Worm (Caenorhabditis elegans) whole organism, L4 larva: ENCODE results near the gene moc-5.
A peak's percentile ranks its signal among the peaks of the same experiment; 100 is the strongest.

ENCODE experiments used
- F37D6.2 ChIP-seq: sonication (generic microtip); optimal IDR thresholded peaks from 2 replicates; lab custom pipeline; 2016; ENCODE audit warnings: mild to moderate bottlenecking, missing genetic modification characterization, missing compliant biosample characterization
- F44E2.7 ChIP-seq: fragments of 200-800 bp; sonication (Bioruptor generic); IDR thresholded peaks from 2 replicates; pipeline ENCODE4 v2.1.2; 2022; ENCODE audit warnings: missing genetic modification characterization, missing compliant biosample characterization
- F49E8.2 ChIP-seq: sonication (generic microtip); optimal IDR thresholded peaks from 2 replicates; lab custom pipeline; 2016; ENCODE audit warnings: missing compliant biosample characterization, mild to moderate bottlenecking, missing genetic modification characterization, borderline replicate concordance
- T26A8.4 ChIP-seq: fragments of 200-800 bp; sonication (Bioruptor generic); IDR thresholded peaks from 2 replicates; pipeline ENCODE4 v1.3.6; 2022; ENCODE audit warnings: missing genetic modification characterization, missing compliant biosample characterization
- Y48G9A.11 ChIP-seq: fragments of 200-800 bp; sonication (Bioruptor generic); IDR thresholded peaks from 2 replicates; pipeline ENCODE4 v1.3.6; 2022; ENCODE audit warnings: missing genetic modification reagents, missing genetic modification characterization, missing compliant biosample characterization
- ZK546.5 ChIP-seq, 2 experiments: sonication (generic microtip); optimal IDR thresholded peaks; 2 replicates each; lab custom pipeline; 2017; ENCODE audit warnings: missing biosample characterization in 2 of 2, missing genetic modification characterization in 2 of 2
- aha-1 ChIP-seq: fragments of 150-350 bp; peaks from one replicate; lab custom pipeline; 2014; ENCODE audit warnings: missing biosample characterization, missing genetic modification characterization
- aly-2 ChIP-seq: sonication (generic microtip); optimal IDR thresholded peaks from 2 replicates; lab custom pipeline; 2018; ENCODE audit warnings: missing biosample characterization, missing genetic modification characterization
- cey-2 ChIP-seq: sonication (generic microtip); optimal IDR thresholded peaks from 3 replicates; lab custom pipeline; 2017; ENCODE audit warnings: missing genetic modification characterization, mild to moderate bottlenecking, missing compliant biosample characterization, antibody characterized with exemption, borderline replicate concordance; ENCODE audit not compliant: insufficient read depth
- daf-12 ChIP-seq: fragments of 150-350 bp; optimal IDR thresholded peaks from 2 replicates; lab custom pipeline; 2014; ENCODE audit warnings: missing biosample characterization, missing genetic modification reagents, missing genetic modification characterization
- daf-16 ChIP-seq, 3 experiments: sonication (generic microtip); optimal IDR thresholded peaks; 2 replicates each; lab custom pipeline; 2016 to 2017; ENCODE audit warnings: missing genetic modification characterization in 3 of 3, missing genetic modification reagents in 3 of 3, mild to moderate bottlenecking in 2 of 3, missing compliant biosample characterization in 2 of 3, missing biosample characterization in 1 of 3, moderate library complexity in 1 of 3
- daf-19 ChIP-seq: fragments of 200-800 bp; sonication (Bioruptor generic); conservative IDR thresholded peaks from 2 replicates; pipeline ENCODE4 v1.3.6; 2022; ENCODE audit warnings: missing genetic modification characterization, missing compliant biosample characterization
- dmd-6 ChIP-seq: fragments of 200-800 bp; sonication (Bioruptor generic); IDR thresholded peaks from 2 replicates; pipeline ENCODE4 v1.3.6; 2022; ENCODE audit warnings: missing genetic modification reagents, missing genetic modification characterization, missing compliant biosample characterization
- dve-1 ChIP-seq: sonication (generic microtip); optimal IDR thresholded peaks from 2 replicates; lab custom pipeline; 2017; ENCODE audit warnings: antibody characterized with exemption, mild to moderate bottlenecking, missing genetic modification characterization, missing compliant biosample characterization; ENCODE audit not compliant: insufficient read depth
- egl-27 ChIP-seq: sonication (generic microtip); optimal IDR thresholded peaks from 3 replicates; lab custom pipeline; 2017; ENCODE audit warnings: missing biosample characterization, missing genetic modification reagents, missing genetic modification characterization
- fos-1 ChIP-seq: fragments of 150-350 bp; optimal IDR thresholded peaks from 2 replicates; lab custom pipeline; 2014; ENCODE audit warnings: missing biosample characterization, missing genetic modification characterization
- hif-1 ChIP-seq, 2 experiments: sonication (generic microtip); optimal IDR thresholded peaks; 2 replicates each; lab custom pipeline; 2016 to 2017; ENCODE audit warnings: missing compliant biosample characterization in 2 of 2, missing genetic modification characterization in 2 of 2, missing genetic modification reagents in 2 of 2, missing genotype in 2 of 2, mild to moderate bottlenecking in 1 of 2
- hlh-11 ChIP-seq: fragments of 200-800 bp; sonication (Bioruptor generic); optimal IDR thresholded peaks from 2 replicates; lab custom pipeline; 2018; ENCODE audit warnings: mild to moderate bottlenecking, missing genetic modification characterization, missing compliant biosample characterization
- hlh-30 ChIP-seq: sonication (generic microtip); optimal IDR thresholded peaks from 2 replicates; lab custom pipeline; 2017; ENCODE audit warnings: antibody characterized with exemption, mild to moderate bottlenecking, missing genetic modification characterization, missing compliant biosample characterization; ENCODE audit not compliant: insufficient read depth
- hmg-1.1 ChIP-seq: fragments of 200-800 bp; sonication (Bioruptor generic); IDR thresholded peaks from 2 replicates; pipeline ENCODE4 v1.3.6; 2022; ENCODE audit warnings: missing genetic modification reagents, missing genetic modification characterization, missing compliant biosample characterization
- lim-7 ChIP-seq: fragments of 200-800 bp; sonication (Bioruptor generic); IDR thresholded peaks from 2 replicates; pipeline ENCODE4 v1.3.6; 2022; ENCODE audit warnings: missing genetic modification characterization, missing compliant biosample characterization
- lin-13 ChIP-seq: fragments of 150-350 bp; optimal IDR thresholded peaks from 2 replicates; lab custom pipeline; 2014; ENCODE audit warnings: missing biosample characterization, missing genetic modification reagents, missing genetic modification characterization
- lin-15B ChIP-seq: fragments of 150-350 bp; sonication (generic microtip); optimal IDR thresholded peaks from 3 replicates; lab custom pipeline; 2014; ENCODE audit warnings: missing biosample characterization, missing genetic modification characterization
- lin-29 ChIP-seq: fragments of 200-800 bp; sonication (Bioruptor generic); IDR thresholded peaks from 2 replicates; pipeline ENCODE4 v1.3.6; 2022; ENCODE audit warnings: missing genetic modification reagents, missing genetic modification characterization, missing compliant biosample characterization
- lin-38 ChIP-seq: fragments of 200-800 bp; sonication (Bioruptor generic); IDR thresholded peaks from 2 replicates; pipeline ENCODE4 v1.3.6; 2022; ENCODE audit warnings: missing genetic modification reagents, missing genetic modification characterization, missing compliant biosample characterization
- lin-39 ChIP-seq: fragments of 150-350 bp; optimal IDR thresholded peaks from 2 replicates; lab custom pipeline; 2014; ENCODE audit warnings: missing biosample characterization, missing genetic modification reagents, missing genetic modification characterization
- mdl-1 ChIP-seq, 2 experiments: fragments of 150-350 bp in 1 of 2; sonication (generic microtip) in 1 of 2; optimal IDR thresholded peaks; 2 replicates each; lab custom pipeline; 2014 to 2017; ENCODE audit warnings: missing biosample characterization in 2 of 2, missing genetic modification characterization in 2 of 2
- mep-1 ChIP-seq: fragments of 150-350 bp; sonication (generic microtip); optimal IDR thresholded peaks from 3 replicates; lab custom pipeline; 2014; ENCODE audit warnings: missing biosample characterization, missing genetic modification characterization
- mxl-3 ChIP-seq: fragments of 200-800 bp; sonication (Bioruptor generic); optimal IDR thresholded peaks from 2 replicates; lab custom pipeline; 2018; ENCODE audit warnings: mild to moderate bottlenecking, missing genetic modification characterization, missing compliant biosample characterization
- nhr-28 ChIP-seq: fragments of 150-350 bp; optimal IDR thresholded peaks from 2 replicates; lab custom pipeline; 2014; ENCODE audit warnings: missing biosample characterization, missing genetic modification characterization
- nhr-48 ChIP-seq: sonication (generic microtip); optimal IDR thresholded peaks from 2 replicates; lab custom pipeline; 2016; ENCODE audit warnings: mild to moderate bottlenecking, missing genetic modification characterization, missing compliant biosample characterization
- nhr-6 ChIP-seq: fragments of 150-350 bp; optimal IDR thresholded peaks from 2 replicates; lab custom pipeline; 2014; ENCODE audit warnings: missing biosample characterization, missing genetic modification characterization
- nhr-77 ChIP-seq: fragments of 150-350 bp; optimal IDR thresholded peaks from 2 replicates; lab custom pipeline; 2014; ENCODE audit warnings: missing biosample characterization, missing genetic modification characterization
- pha-4 ChIP-seq, 2 experiments: fragments of 150-350 bp in 1 of 2; fragments of 200-800 bp in 1 of 2; sonication (Bioruptor generic) in 1 of 2; IDR thresholded peaks in 1 of 2; optimal IDR thresholded peaks in 1 of 2; 2 replicates each; pipeline versions ENCODE4 v1.3.6 to Lab custom; 2014 to 2022; ENCODE audit warnings: missing genetic modification characterization in 2 of 2, missing genetic modification reagents in 2 of 2, missing biosample characterization in 1 of 2, missing compliant biosample characterization in 1 of 2
- php-3 ChIP-seq: fragments of 200-800 bp; sonication (Bioruptor generic); IDR thresholded peaks from 2 replicates; pipeline ENCODE4 v1.3.6; 2022; ENCODE audit warnings: missing genetic modification reagents, missing genetic modification characterization, missing compliant biosample characterization
- pqm-1 ChIP-seq: sonication (generic microtip); optimal IDR thresholded peaks from 2 replicates; lab custom pipeline; 2017; ENCODE audit warnings: missing biosample characterization, missing genetic modification characterization
- sdz-12 ChIP-seq: fragments of 200-800 bp; sonication (Bioruptor generic); optimal IDR thresholded peaks from 2 replicates; lab custom pipeline; 2018; ENCODE audit warnings: mild to moderate bottlenecking, missing genetic modification characterization, missing compliant biosample characterization
- set-16 ChIP-seq: fragments of 200-800 bp; sonication (Bioruptor generic); IDR thresholded peaks from 2 replicates; pipeline ENCODE4 v1.3.6; 2022; ENCODE audit warnings: missing genetic modification reagents, missing genetic modification characterization, missing compliant biosample characterization
- spr-1 ChIP-seq: sonication (generic microtip); optimal IDR thresholded peaks from 2 replicates; lab custom pipeline; 2016; ENCODE audit warnings: mild to moderate bottlenecking, missing genetic modification characterization, missing compliant biosample characterization
- unc-130 ChIP-seq: sonication (generic microtip); optimal IDR thresholded peaks from 2 replicates; lab custom pipeline; 2016; ENCODE audit warnings: missing genetic modification reagents, missing genetic modification characterization, missing compliant biosample characterization
- unc-62 ChIP-seq, 3 experiments: fragments of 150-350 bp in 1 of 3; sonication (generic microtip); optimal IDR thresholded peaks in 2 of 3; peaks in 1 of 3; 1 replicate in 1 of 3; 2 replicates in 2 of 3; lab custom pipeline; 2014 to 2017; ENCODE audit warnings: missing biosample characterization in 3 of 3, missing genetic modification characterization in 3 of 3, missing genetic modification reagents in 3 of 3, missing genotype in 1 of 3
- vab-7 ChIP-seq: fragments of 200-800 bp; sonication (Bioruptor generic); IDR thresholded peaks from 2 replicates; pipeline ENCODE4 v1.3.6; 2022; ENCODE audit warnings: missing genetic modification reagents, missing genetic modification characterization, missing compliant biosample characterization
- zip-2 ChIP-seq: fragments of 150-350 bp; optimal IDR thresholded peaks from 2 replicates; lab custom pipeline; 2014; ENCODE audit warnings: missing biosample characterization, missing genetic modification characterization
- ztf-11 ChIP-seq: fragments of 150-350 bp; optimal IDR thresholded peaks from 2 replicates; lab custom pipeline; 2014; ENCODE audit warnings: missing biosample characterization, missing genetic modification characterization

The moc-5 gene

DNA sequence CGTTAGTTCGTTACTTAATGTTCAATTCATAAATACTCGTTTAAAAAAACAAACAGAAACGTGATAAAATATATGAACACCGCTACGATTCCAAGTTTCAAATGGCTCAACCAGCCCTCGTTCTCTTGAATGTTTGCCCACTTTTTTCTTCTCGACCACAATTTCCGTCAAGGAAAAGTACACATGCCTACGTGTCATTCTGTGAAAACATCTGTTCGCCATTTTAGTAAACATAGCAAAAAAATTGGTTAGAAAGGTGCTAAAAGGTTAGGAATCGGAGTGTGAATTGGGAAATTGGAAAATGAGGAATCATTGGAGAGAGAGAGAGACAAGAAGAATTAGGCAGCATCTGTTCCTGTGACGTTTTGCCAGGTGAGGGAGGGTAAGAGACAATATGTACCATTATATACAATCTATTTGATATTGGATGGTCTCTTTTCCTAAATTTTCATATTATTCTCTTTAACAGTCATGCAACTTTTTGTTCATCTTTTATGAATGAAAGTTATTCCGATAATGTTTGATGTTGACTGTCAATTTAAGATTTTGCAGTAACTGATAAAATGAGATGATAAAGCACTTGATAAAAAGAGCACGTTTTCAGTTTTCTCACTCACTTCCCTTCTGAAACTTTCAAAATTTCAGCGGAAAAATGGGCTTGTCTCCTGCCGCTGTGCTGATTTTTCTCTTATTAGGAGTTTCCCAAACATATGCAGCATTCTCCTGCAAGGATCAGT is 26.3 kb downstream of the moc-5 start, which contains the start of gene nuc-1:
nuc-1 (plus strand) TSS at position 612 of the 737 bp plus-strand sequence.
- TF ChIP-seq hif-1 (tag; optimal IDR thresholded peaks at IDR 0.05; lab: Kevin White, UChicago), result peak in 1 of 2 experiments; percentile 57
- no peak for TF ChIP-seq lin-13 (GFP tag; lab: Kevin White, UChicago)
- no peak for TF ChIP-seq daf-19 (GFP tag; lab: Robert Waterston, UW)
- TF ChIP-seq ztf-11, result no peak
- peak; percentile 76 for TF ChIP-seq pqm-1
- no peak for TF ChIP-seq lin-38 (GFP tag; lab: Robert Waterston, UW)
- 0 out of 2 replicates have a peak, but pooled peaks have one; percentile 24 for TF ChIP-seq php-3 (GFP tag; lab: Robert Waterston, UW)
- TF ChIP-seq lin-29 (GFP tag; lab: Robert Waterston, UW), result no peak
- no peak for TF ChIP-seq pha-4 (GFP tag; IDR thresholded peaks at IDR 0.05; lab: Robert Waterston, UW)
- peak; percentile 2 for TF ChIP-seq pha-4 (tag; optimal IDR thresholded peaks at IDR 0.05; lab: Kevin White, UChicago)
- no peak for TF ChIP-seq set-16
- no peak for TF ChIP-seq lin-15B (tag; lab: Kevin White, UChicago)
- TF ChIP-seq dmd-6 (GFP tag; lab: Robert Waterston, UW), result peak; percentile 60
- peak; percentile 30 for TF ChIP-seq nhr-28 (tag; lab: Kevin White, UChicago)
- no peak for TF ChIP-seq zip-2 (tag; lab: Kevin White, UChicago)
- peak; percentile 18 for TF ChIP-seq dve-1 (tag; lab: Kevin White, UChicago)
- peak in 1 of 2 experiments; percentile 9 for TF ChIP-seq unc-62 (GFP tag; optimal IDR thresholded peaks at IDR 0.05 in 1 of 2; lab: Kevin White, UChicago)
- no peak for TF ChIP-seq unc-62 (tag; optimal IDR thresholded peaks at IDR 0.05; lab: Kevin White, UChicago)
- peak; percentile 19 for TF ChIP-seq mxl-3
- TF ChIP-seq fos-1, result no peak
- TF ChIP-seq hlh-11 (tag; lab: Kevin White, UChicago), result peak; percentile 30
- no peak for TF ChIP-seq lim-7
- no peak for TF ChIP-seq vab-7
- no peak for TF ChIP-seq cey-2
- TF ChIP-seq nhr-77 (tag; lab: Kevin White, UChicago), result peak; percentile 9
- TF ChIP-seq F44E2.7, result no peak
- no peak for TF ChIP-seq hmg-1.1 (GFP tag; lab: Robert Waterston, UW)
- TF ChIP-seq daf-12 (tag; lab: Kevin White, UChicago), result no peak
- no peak for TF ChIP-seq spr-1 (tag; lab: Kevin White, UChicago)
- TF ChIP-seq sdz-12 (GFP tag; lab: Kevin White, UChicago), result no peak
- no peak for TF ChIP-seq Y48G9A.11 (GFP tag; lab: Robert Waterston, UW)
- TF ChIP-seq daf-16 (GFP tag; optimal IDR thresholded peaks at IDR 0.05; lab: Kevin White, UChicago), result no peak
- TF ChIP-seq daf-16 (tag; optimal IDR thresholded peaks at IDR 0.05; lab: Kevin White, UChicago), result peak; percentile 60
- TF ChIP-seq lin-39 (tag; lab: Kevin White, UChicago), result no peak

- TF ChIP-seq F44E2.7 (no peak), egl-27 (tag; lab: Kevin White, UChicago) (no peak), cey-2 (no peak), nhr-28 (tag; lab: Kevin White, UChicago) (peak; percentile 34), unc-130 (GFP tag; lab: Kevin White, UChicago) (no peak), F49E8.2 (tag; lab: Kevin White, UChicago) (no peak), T26A8.4 (GFP tag; lab: Robert Waterston, UW) (no peak), dve-1 (tag; lab: Kevin White, UChicago) (peak; percentile 53), hlh-11 (tag; lab: Kevin White, UChicago) (peak; percentile 58), aha-1 (tag; lab: Kevin White, UChicago) (peak; percentile 92), hlh-30 (tag; lab: Kevin White, UChicago) (peak; percentile 68), ZK546.5 (tag; optimal IDR thresholded peaks at IDR 0.05; lab: Kevin White, UChicago) (no peak), hif-1 (tag; optimal IDR thresholded peaks at IDR 0.05; lab: Kevin White, UChicago) (peak in 1 of 2 experiments; percentile 23), nhr-6 (tag; lab: Kevin White, UChicago) (peak; percentile 13), nhr-48 (tag; lab: Kevin White, UChicago) (peak; percentile 63), mdl-1 (tag; optimal IDR thresholded peaks at IDR 0.05; lab: Kevin White, UChicago) (peak in 1 of 2 experiments; percentile 75), aly-2 (tag; lab: Kevin White, UChicago) (no peak), mep-1 (peak; percentile 19), mxl-3 (peak; percentile 36), F37D6.2 (tag; lab: Kevin White, UChicago) (no peak), daf-16 (GFP tag; optimal IDR thresholded peaks at IDR 0.05; lab: Kevin White, UChicago) (no peak), daf-16 (tag; optimal IDR thresholded peaks at IDR 0.05; lab: Kevin White, UChicago) (no peak)
Measured at ce11 chrX:9537538-9538172, 28.1 kb downstream of the moc-5 start.
